Worm (Caenorhabditis elegans) whole organism, young adult: ENCODE data around the gene srg-50.

Experiments
- B0019.2 ChIP-seq: fragments of 200-800 bp; sonication (Bioruptor generic); conservative IDR thresholded peaks from 2 replicates; pipeline ENCODE4 v1.3.6; 2022; ENCODE audit warnings: missing genetic modification reagents, missing genetic modification characterization, missing compliant biosample characterization
- F22D6.2 ChIP-seq: sonication (generic microtip); optimal IDR thresholded peaks from 2 replicates; lab custom pipeline; 2016; ENCODE audit warnings: mild to moderate bottlenecking, missing genetic modification characterization, missing compliant biosample characterization
- F49E8.2 ChIP-seq: sonication (generic microtip); optimal IDR thresholded peaks from 3 replicates; lab custom pipeline; 2017; ENCODE audit warnings: missing genetic modification characterization, mild to moderate bottlenecking, missing compliant biosample characterization, antibody characterized with exemption, moderate library complexity; ENCODE audit not compliant: insufficient read depth
- F57A8.1 ChIP-seq: fragments of 200-800 bp; sonication (Bioruptor generic); optimal IDR thresholded peaks from 2 replicates; lab custom pipeline; 2018; ENCODE audit warnings: mild to moderate bottlenecking, missing genetic modification characterization, moderate library complexity, missing compliant biosample characterization
- F57C9.4 ChIP-seq: sonication (generic microtip); optimal IDR thresholded peaks from 2 replicates; lab custom pipeline; 2017; ENCODE audit warnings: mild to moderate bottlenecking, missing genetic modification characterization, missing compliant biosample characterization
- K11D2.4 ChIP-seq: fragments of 200-800 bp; sonication (Bioruptor generic); IDR thresholded peaks from 2 replicates; pipeline ENCODE4 v1.3.6; 2022; ENCODE audit warnings: missing genetic modification reagents, missing genetic modification characterization, missing compliant biosample characterization
- K12H6.12 ChIP-seq: fragments of 200-800 bp; sonication (Bioruptor generic); optimal IDR thresholded peaks from 2 replicates; lab custom pipeline; 2018; ENCODE audit warnings: mild to moderate bottlenecking, missing genetic modification characterization, missing compliant biosample characterization
- Y53F4B.3 ChIP-seq: fragments of 200-800 bp; sonication (Bioruptor generic); IDR thresholded peaks from 2 replicates; pipeline ENCODE4 v1.3.6; 2022; ENCODE audit warnings: missing genetic modification reagents, missing genetic modification characterization, missing compliant biosample characterization
- Y67H2A.10 ChIP-seq: fragments of 200-800 bp; sonication (Bioruptor generic); conservative IDR thresholded peaks from 2 replicates; pipeline ENCODE4 v1.3.6; 2022; ENCODE audit warnings: missing genetic modification reagents, missing genetic modification characterization, missing compliant biosample characterization
- Y95B8A.8 ChIP-seq: fragments of 200-800 bp; sonication (Bioruptor generic); IDR thresholded peaks from 2 replicates; pipeline ENCODE4 v1.3.6; 2022; ENCODE audit warnings: missing genetic modification reagents, missing genetic modification characterization, missing compliant biosample characterization
- bed-1 ChIP-seq: fragments of 200-800 bp; sonication (Bioruptor generic); IDR thresholded peaks from 2 replicates; pipeline ENCODE4 v1.3.6; 2022; ENCODE audit warnings: missing genetic modification reagents, missing genetic modification characterization, missing compliant biosample characterization
- ccch-3 ChIP-seq: fragments of 200-800 bp; sonication (Bioruptor generic); optimal IDR thresholded peaks from 2 replicates; lab custom pipeline; 2018; ENCODE audit warnings: mild to moderate bottlenecking, missing genetic modification characterization, missing compliant biosample characterization
- ceh-40 ChIP-seq: fragments of 200-800 bp; sonication (Bioruptor generic); IDR thresholded peaks from 2 replicates; pipeline ENCODE4 v1.3.6; 2022; ENCODE audit warnings: missing genetic modification characterization, missing compliant biosample characterization
- ceh-58 ChIP-seq: fragments of 200-800 bp; sonication (Bioruptor generic); IDR thresholded peaks from 2 replicates; pipeline ENCODE4 v1.3.6; 2022; ENCODE audit warnings: missing genetic modification characterization, missing compliant biosample characterization
- ceh-91 ChIP-seq: fragments of 200-800 bp; sonication (Bioruptor generic); IDR thresholded peaks from 2 replicates; pipeline ENCODE4 v1.3.6; 2022; ENCODE audit warnings: missing genetic modification reagents, missing genetic modification characterization, missing compliant biosample characterization
- die-1 ChIP-seq: sonication (generic microtip); optimal IDR thresholded peaks from 2 replicates; lab custom pipeline; 2016; ENCODE audit warnings: missing genotype, mild to moderate bottlenecking, missing genetic modification characterization, missing compliant biosample characterization
- dox-1 ChIP-seq: fragments of 200-800 bp; sonication (Bioruptor generic); IDR thresholded peaks from 2 replicates; pipeline ENCODE4 v1.3.6; 2022; ENCODE audit warnings: missing genetic modification reagents, missing genetic modification characterization, missing compliant biosample characterization
- ets-4 ChIP-seq: fragments of 200-800 bp; sonication (Bioruptor generic); optimal IDR thresholded peaks from 2 replicates; lab custom pipeline; 2018; ENCODE audit warnings: mild to moderate bottlenecking, missing genetic modification characterization, missing compliant biosample characterization
- him-1 ChIP-seq: sonication (generic microtip); optimal IDR thresholded peaks from 2 replicates; lab custom pipeline; 2016; ENCODE audit warnings: missing genotype, missing genetic modification reagents, missing genetic modification characterization, missing compliant biosample characterization
- hlh-26 ChIP-seq: fragments of 200-800 bp; sonication (Bioruptor generic); conservative IDR thresholded peaks from 2 replicates; pipeline ENCODE4 v1.3.6; 2022; ENCODE audit warnings: missing genetic modification reagents, missing genetic modification characterization, missing compliant biosample characterization
- hmg-20 ChIP-seq: fragments of 200-800 bp; sonication (Bioruptor generic); IDR thresholded peaks from 2 replicates; pipeline ENCODE4 v1.3.6; 2022; ENCODE audit warnings: missing genetic modification reagents, missing genetic modification characterization, missing compliant biosample characterization
- lag-1 ChIP-seq: fragments of 200-800 bp; sonication (Bioruptor generic); IDR thresholded peaks from 2 replicates; pipeline ENCODE4 v1.3.6; 2022; ENCODE audit warnings: missing genetic modification reagents, missing genetic modification characterization, missing compliant biosample characterization
- let-526 ChIP-seq: fragments of 200-800 bp; sonication (Bioruptor generic); IDR thresholded peaks from 2 replicates; pipeline ENCODE4 v1.3.6; 2022; ENCODE audit warnings: missing genetic modification reagents, missing genetic modification characterization, missing compliant biosample characterization
- madf-10 ChIP-seq: sonication (generic microtip); optimal IDR thresholded peaks from 2 replicates; lab custom pipeline; 2016; ENCODE audit warnings: mild to moderate bottlenecking, missing genetic modification characterization, missing compliant biosample characterization
- madf-3 ChIP-seq: fragments of 200-800 bp; sonication (Bioruptor generic); IDR thresholded peaks from 2 replicates; pipeline ENCODE4 v1.3.6; 2022; ENCODE audit warnings: missing genetic modification reagents, missing genetic modification characterization, missing compliant biosample characterization
- madf-6 ChIP-seq: fragments of 200-800 bp; sonication (Bioruptor generic); IDR thresholded peaks from 2 replicates; pipeline ENCODE4 v1.3.6; 2022; ENCODE audit warnings: missing genetic modification reagents, missing genetic modification characterization, missing compliant biosample characterization
- madf-8 ChIP-seq: fragments of 200-800 bp; sonication (Bioruptor generic); conservative IDR thresholded peaks from 2 replicates; pipeline ENCODE4 v1.3.6; 2022; ENCODE audit warnings: missing genetic modification reagents, missing genetic modification characterization, missing compliant biosample characterization
- mcd-1 ChIP-seq: fragments of 200-800 bp; sonication (Bioruptor generic); IDR thresholded peaks from 2 replicates; pipeline ENCODE4 v1.3.6; 2022; ENCODE audit warnings: missing genetic modification reagents, missing genetic modification characterization, missing compliant biosample characterization
- mel-28 ChIP-seq: sonication (generic microtip); optimal IDR thresholded peaks from 2 replicates; lab custom pipeline; 2016; ENCODE audit warnings: borderline replicate concordance, mild to moderate bottlenecking, missing genetic modification characterization, missing compliant biosample characterization
- mxl-1 ChIP-seq: sonication (generic microtip); optimal IDR thresholded peaks from 2 replicates; lab custom pipeline; 2016; ENCODE audit warnings: missing genetic modification characterization, missing compliant biosample characterization
- nfyb-1 ChIP-seq: fragments of 200-800 bp; sonication (Bioruptor generic); IDR thresholded peaks from 2 replicates; pipeline ENCODE4 v1.3.6; 2022; ENCODE audit warnings: missing genetic modification reagents, missing genetic modification characterization, missing compliant biosample characterization
- nhr-27 ChIP-seq: fragments of 200-800 bp; sonication (Bioruptor generic); optimal IDR thresholded peaks from 2 replicates; lab custom pipeline; 2018; ENCODE audit warnings: mild to moderate bottlenecking, missing genetic modification characterization, moderate library complexity, missing compliant biosample characterization
- nhr-90 ChIP-seq: sonication (generic microtip); optimal IDR thresholded peaks from 2 replicates; lab custom pipeline; 2016; ENCODE audit warnings: missing genotype, mild to moderate bottlenecking, missing genetic modification characterization, missing compliant biosample characterization
- pha-4 ChIP-seq: fragments of 150-350 bp; sonication (generic microtip); optimal IDR thresholded peaks from 2 replicates; lab custom pipeline; 2014; ENCODE audit warnings: missing biosample characterization, missing genetic modification reagents, missing genetic modification characterization
- rcor-1 ChIP-seq: fragments of 200-800 bp; sonication (Bioruptor generic); IDR thresholded peaks from 2 replicates; pipeline ENCODE4 v1.3.6; 2022; ENCODE audit warnings: missing genetic modification reagents, missing genetic modification characterization, missing compliant biosample characterization
- rpc-1 ChIP-seq, 2 experiments: fragments of 150-350 bp in 1 of 2; sonication (generic microtip) in 1 of 2; optimal IDR thresholded peaks; 2 replicates each; lab custom pipeline; 2014 to 2018; ENCODE audit warnings: missing biosample characterization in 1 of 2, missing genetic modification characterization in 1 of 2, missing genetic modification reagents in 1 of 2, missing genotype in 1 of 2
- sdz-38 ChIP-seq: sonication (generic microtip); optimal IDR thresholded peaks from 2 replicates; lab custom pipeline; 2016; ENCODE audit warnings: missing genotype, missing genetic modification characterization, missing compliant biosample characterization
- snpc-1.1 ChIP-seq: sonication (generic microtip); optimal IDR thresholded peaks from 2 replicates; lab custom pipeline; 2017; ENCODE audit warnings: missing genetic modification characterization, mild to moderate bottlenecking, missing compliant biosample characterization, antibody characterized with exemption, moderate library complexity, missing genotype, missing genetic modification reagents; ENCODE audit not compliant: insufficient read depth
- snpc-1.3 ChIP-seq: sonication (generic microtip); optimal IDR thresholded peaks from 2 replicates; lab custom pipeline; 2017; ENCODE audit warnings: missing genetic modification characterization, mild to moderate bottlenecking, missing compliant biosample characterization, antibody characterized with exemption, moderate library complexity, missing genotype, missing genetic modification reagents; ENCODE audit not compliant: insufficient read depth
- snpc-4 ChIP-seq, 5 experiments: fragments of 150-350 bp in 1 of 5; sonication (generic microtip) in 4 of 5; optimal IDR thresholded peaks; 2 replicates each; lab custom pipeline; 2014 to 2018; ENCODE audit warnings: missing genetic modification characterization in 5 of 5, missing biosample characterization in 3 of 5, antibody characterized with exemption in 2 of 5, mild to moderate bottlenecking in 2 of 5, missing compliant biosample characterization in 2 of 5, missing genotype in 2 of 5, moderate library complexity in 2 of 5, missing genetic modification reagents in 1 of 5
- somi-1 ChIP-seq: fragments of 200-800 bp; sonication (Bioruptor generic); optimal IDR thresholded peaks from 2 replicates; lab custom pipeline; 2018; ENCODE audit warnings: mild to moderate bottlenecking, missing genetic modification characterization, missing compliant biosample characterization
- sptf-2 ChIP-seq: fragments of 200-800 bp; sonication (Bioruptor generic); optimal IDR thresholded peaks from 2 replicates; lab custom pipeline; 2018; ENCODE audit warnings: mild to moderate bottlenecking, missing genetic modification characterization, missing compliant biosample characterization
- tbp1 ChIP-seq: fragments of 200-800 bp; sonication (Bioruptor generic); optimal IDR thresholded peaks from 2 replicates; lab custom pipeline; 2018; ENCODE audit warnings: mild to moderate bottlenecking, missing genetic modification characterization, missing compliant biosample characterization
- tlf-1 ChIP-seq: fragments of 200-800 bp; sonication (Bioruptor generic); optimal IDR thresholded peaks from 2 replicates; lab custom pipeline; 2018; ENCODE audit warnings: mild to moderate bottlenecking, missing genetic modification characterization, missing compliant biosample characterization
- zim-3 ChIP-seq: sonication (generic microtip); optimal IDR thresholded peaks from 2 replicates; lab custom pipeline; 2017; ENCODE audit warnings: mild to moderate bottlenecking, missing genetic modification characterization, moderate library complexity, missing compliant biosample characterization
- ztf-18 ChIP-seq: sonication (generic microtip); optimal IDR thresholded peaks from 2 replicates; lab custom pipeline; 2016; ENCODE audit warnings: missing genotype, mild to moderate bottlenecking, missing genetic modification characterization, missing compliant biosample characterization
- ztf-25 ChIP-seq: fragments of 200-800 bp; sonication (Bioruptor generic); IDR thresholded peaks from 2 replicates; pipeline ENCODE4 v1.3.6; 2022; ENCODE audit warnings: missing genetic modification reagents, missing genetic modification characterization, missing compliant biosample characterization

The srg-50 gene

ce11 chrIV:7084632-7085160, 9.7 kb upstream of the srg-50 start, which contains the start of gene rps-4:
Gene rps-4 (minus strand): TSS chrIV:7084682.
- TF ChIP-seq Y53F4B.3 (GFP tag; lab: Robert Waterston, UW): no peak
- TF ChIP-seq nhr-90 (tag; lab: Kevin White, UChicago): no peak
- no peak for TF ChIP-seq rpc-1 (optimal IDR thresholded peaks at IDR 0.05; lab: Kevin White, UChicago)
- TF ChIP-seq rpc-1 (tag; optimal IDR thresholded peaks at IDR 0.05; lab: Kevin White, UChicago): no peak
- TF ChIP-seq Y67H2A.10 (GFP tag; lab: Robert Waterston, UW): 0 out of 2 replicates have a peak, but pooled peaks have one; percentile 35
- no peak for TF ChIP-seq let-526
- no peak for TF ChIP-seq mel-28
- peak; percentile 81 for TF ChIP-seq snpc-1.3 (tag; lab: Kevin White, UChicago)
- TF ChIP-seq K11D2.4: peak; percentile 56; the same call in 1 of the 2 replicates
- no peak for TF ChIP-seq sdz-38 (tag; lab: Kevin White, UChicago)
- TF ChIP-seq madf-6 (GFP tag; lab: Robert Waterston, UW): peak; percentile 75
- TF ChIP-seq madf-8: peak; percentile 54
- peak; percentile 58 for TF ChIP-seq madf-10 (tag; lab: Kevin White, UChicago)
- TF ChIP-seq somi-1: peak; percentile 24
- TF ChIP-seq ceh-91 (GFP tag; lab: Robert Waterston, UW): peak; percentile 71
- no peak for TF ChIP-seq F22D6.2 (tag; lab: Kevin White, UChicago)
- TF ChIP-seq him-1 (tag; lab: Kevin White, UChicago): peak; percentile 43
- peak; percentile 50 for TF ChIP-seq pha-4 (tag; lab: Kevin White, UChicago)
- peak; percentile 74 for TF ChIP-seq F49E8.2 (tag; lab: Kevin White, UChicago)
- TF ChIP-seq ceh-58 (GFP tag; lab: Robert Waterston, UW): no peak
- TF ChIP-seq ets-4: no peak
- no peak for TF ChIP-seq ccch-3 (GFP tag; lab: Kevin White, UChicago)
- peak; percentile 37; the same call in 1 of the 2 replicates for TF ChIP-seq madf-3 (GFP tag; lab: Robert Waterston, UW)
- TF ChIP-seq hlh-26 (GFP tag; lab: Robert Waterston, UW): no peak
- peak; percentile 37 for TF ChIP-seq snpc-4 (GFP tag; optimal IDR thresholded peaks at IDR 0.05; lab: Kevin White, UChicago)
- TF ChIP-seq snpc-4 (tag; optimal IDR thresholded peaks at IDR 0.05; lab: Kevin White, UChicago): peak; percentile 60 to 88 (median 76)
- TF ChIP-seq ztf-18: peak; percentile 84
- peak; percentile 82 for TF ChIP-seq nfyb-1
- no peak for TF ChIP-seq die-1 (tag; lab: Kevin White, UChicago)
- peak; percentile 66 for TF ChIP-seq tbp1
- no peak for TF ChIP-seq F57C9.4 (tag; lab: Kevin White, UChicago)
- TF ChIP-seq mcd-1: peak; percentile 98
- peak; percentile 14 for TF ChIP-seq snpc-1.1 (tag; lab: Kevin White, UChicago)
- no peak for TF ChIP-seq hmg-20 (GFP tag; lab: Robert Waterston, UW)
- TF ChIP-seq rcor-1: peak; percentile 52
- TF ChIP-seq zim-3 (tag; lab: Kevin White, UChicago): no peak
- TF ChIP-seq lag-1 (GFP tag; lab: Robert Waterston, UW): no peak
- TF ChIP-seq K12H6.12 (tag; lab: Kevin White, UChicago): peak; percentile 61
- TF ChIP-seq bed-1 (GFP tag; lab: Robert Waterston, UW): no peak
- peak; percentile 88 for TF ChIP-seq dox-1 (GFP tag; lab: Robert Waterston, UW)
- TF ChIP-seq ztf-25 (GFP tag; lab: Robert Waterston, UW): no peak
- no peak for TF ChIP-seq F57A8.1
- TF ChIP-seq tlf-1 (GFP tag; lab: Kevin White, UChicago): peak; percentile 73
- TF ChIP-seq B0019.2 (GFP tag; lab: Robert Waterston, UW): no peak
- TF ChIP-seq sptf-2 (GFP tag; lab: Kevin White, UChicago): no peak
- TF ChIP-seq ceh-40: no peak
- no peak for TF ChIP-seq mxl-1
- no peak for TF ChIP-seq nhr-27
- no peak for TF ChIP-seq Y95B8A.8 (GFP tag; lab: Robert Waterston, UW)
